Worm (Caenorhabditis elegans) whole organism, L4 larva: ENCODE results near the gene osta-2.

Experiments
- ZK546.5 ChIP-seq, 2 experiments: sonication (generic microtip); optimal IDR thresholded peaks; 2 replicates each; lab custom pipeline; 2017; ENCODE audit warnings: missing biosample characterization in 2 of 2, missing genetic modification characterization in 2 of 2
- ama-1 ChIP-seq: fragments of 150-350 bp; optimal IDR thresholded peaks from 2 replicates; lab custom pipeline; 2014; ENCODE audit warnings: inconsistent platforms, mixed read lengths
- egl-27 ChIP-seq: sonication (generic microtip); optimal IDR thresholded peaks from 3 replicates; lab custom pipeline; 2017; ENCODE audit warnings: missing biosample characterization, missing genetic modification reagents, missing genetic modification characterization
- hlh-11 ChIP-seq: fragments of 200-800 bp; sonication (Bioruptor generic); optimal IDR thresholded peaks from 2 replicates; lab custom pipeline; 2018; ENCODE audit warnings: mild to moderate bottlenecking, missing genetic modification characterization, missing compliant biosample characterization
- lin-13 ChIP-seq: fragments of 150-350 bp; optimal IDR thresholded peaks from 2 replicates; lab custom pipeline; 2014; ENCODE audit warnings: missing biosample characterization, missing genetic modification reagents, missing genetic modification characterization
- lin-38 ChIP-seq: fragments of 200-800 bp; sonication (Bioruptor generic); IDR thresholded peaks from 2 replicates; pipeline ENCODE4 v1.3.6; 2022; ENCODE audit warnings: missing genetic modification reagents, missing genetic modification characterization, missing compliant biosample characterization
- nhr-42 ChIP-seq: fragments of 200-800 bp; sonication (Bioruptor generic); IDR thresholded peaks from 2 replicates; pipeline ENCODE4 v1.3.6; 2022; ENCODE audit warnings: missing genetic modification characterization, missing compliant biosample characterization
- unc-62 ChIP-seq, 3 experiments: fragments of 150-350 bp in 1 of 3; sonication (generic microtip); optimal IDR thresholded peaks in 2 of 3; peaks in 1 of 3; 1 replicate in 1 of 3; 2 replicates in 2 of 3; lab custom pipeline; 2014 to 2017; ENCODE audit warnings: missing biosample characterization in 3 of 3, missing genetic modification characterization in 3 of 3, missing genetic modification reagents in 3 of 3, missing genotype in 1 of 3
- zip-11 ChIP-seq: fragments of 200-800 bp; sonication (Bioruptor generic); IDR thresholded peaks from 2 replicates; pipeline ENCODE4 v1.3.6; 2022; ENCODE audit warnings: missing genetic modification characterization, missing compliant biosample characterization

- TF ChIP-seq hlh-11 (tag; lab: Kevin White, UChicago) (peak; percentile 30), ZK546.5 (tag; optimal IDR thresholded peaks at IDR 0.05; lab: Kevin White, UChicago) (no peak), zip-11 (GFP tag; lab: Robert Waterston, UW) (no peak), lin-38 (no peak), nhr-42 (no peak), unc-62 (GFP tag; optimal IDR thresholded peaks at IDR 0.05 in 1 of 2; lab: Kevin White, UChicago) (no peak), unc-62 (tag; optimal IDR thresholded peaks at IDR 0.05; lab: Kevin White, UChicago) (no peak), ama-1 (lab: Kevin White, UChicago) (no peak), lin-13 (no peak), egl-27 (tag; lab: Kevin White, UChicago) (no peak)
Observed at ce11 chrII:5747312-5747711, 39.8 kb downstream of the osta-2 start.
